Worm (Caenorhabditis elegans): Measurements from ENCODE around the gene rpl-9.

- TF ChIP-seq flt-1 (GFP tag; IDR thresholded peaks at IDR 0.05) (no peak), ztf-29 (GFP tag; IDR thresholded peaks at IDR 0.05) (no peak), klf-2 (GFP tag; conservative IDR thresholded peaks at IDR 0.05) (no peak), T22C8.4 (GFP tag; IDR thresholded peaks at IDR 0.05) (no peak), cog-1 (tag; optimal IDR thresholded peaks at IDR 0.05) (no peak)
These were observed 19.8 kb downstream of the rpl-9 start for ce11 chrIII:7552859-7553258.
